Fruit fly (Drosophila melanogaster) whole organism, larva: ENCODE data around the gene CG6293.
"Not testable (repeated sequence)": the region's sequence is repeated elsewhere in the genome, so short reads cannot be mapped to it uniquely, and the experiment has no call there.

Source experiments
- noc ChIP-seq: fragments of 200-800 bp; sonication (Bioruptor generic); optimal IDR thresholded peaks from 3 replicates; lab custom pipeline; 2019; ENCODE audit warnings: missing biosample characterization, mild to moderate bottlenecking, missing genetic modification characterization, moderate library complexity

CG6293 gene

DNA sequence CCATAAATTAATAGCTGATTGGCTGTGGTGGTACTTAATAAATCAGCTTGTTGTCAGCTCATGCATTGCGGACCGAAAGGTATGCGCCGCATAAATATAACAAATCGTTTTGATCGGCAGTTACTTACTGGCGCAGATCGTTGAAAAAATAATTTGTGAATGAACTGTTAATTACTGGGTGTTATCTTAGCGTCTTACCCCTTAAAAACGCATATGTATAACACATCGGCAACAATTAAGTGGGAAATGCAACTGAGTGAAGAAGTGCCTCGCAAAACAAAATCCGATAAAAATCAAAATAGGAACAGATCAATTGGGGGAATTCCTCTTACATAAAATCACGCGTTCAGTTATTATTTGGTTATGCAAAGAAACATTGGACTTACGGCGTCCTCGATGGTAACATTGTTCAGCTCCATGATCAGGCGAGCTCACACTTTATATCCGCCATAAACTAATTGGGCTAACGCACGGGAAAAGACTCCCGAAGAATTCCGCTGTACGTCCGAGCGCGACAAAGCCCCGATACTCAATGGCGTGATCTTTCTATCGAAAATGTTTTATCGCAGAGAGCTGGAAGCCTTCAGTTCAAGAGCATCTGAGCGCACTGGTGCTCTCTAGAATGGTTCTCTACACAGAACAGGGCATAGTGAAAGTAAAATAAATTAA is at the start of gene CG6293:
Gene CG6293, minus strand, starts transcription at position 538 of the 669 bp plus-strand sequence.
- no peak for TF ChIP-seq noc

DNA sequence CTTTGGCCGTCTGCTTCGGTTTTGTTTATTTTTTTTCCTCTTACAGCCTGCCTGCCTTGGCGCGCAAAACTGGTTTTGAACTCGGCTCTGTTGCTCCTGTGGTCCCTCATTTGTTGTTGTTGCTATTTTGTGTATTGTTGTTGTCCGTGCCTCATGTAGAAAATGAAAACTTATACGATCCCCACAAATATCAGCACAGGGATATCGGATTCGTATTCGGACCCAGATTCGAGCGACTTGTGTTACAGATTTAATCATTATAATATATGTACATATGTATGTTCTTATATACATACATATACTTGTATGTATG is 45.9 kb upstream of the CG6293 start:
- TF ChIP-seq noc, result no peak

DNA sequence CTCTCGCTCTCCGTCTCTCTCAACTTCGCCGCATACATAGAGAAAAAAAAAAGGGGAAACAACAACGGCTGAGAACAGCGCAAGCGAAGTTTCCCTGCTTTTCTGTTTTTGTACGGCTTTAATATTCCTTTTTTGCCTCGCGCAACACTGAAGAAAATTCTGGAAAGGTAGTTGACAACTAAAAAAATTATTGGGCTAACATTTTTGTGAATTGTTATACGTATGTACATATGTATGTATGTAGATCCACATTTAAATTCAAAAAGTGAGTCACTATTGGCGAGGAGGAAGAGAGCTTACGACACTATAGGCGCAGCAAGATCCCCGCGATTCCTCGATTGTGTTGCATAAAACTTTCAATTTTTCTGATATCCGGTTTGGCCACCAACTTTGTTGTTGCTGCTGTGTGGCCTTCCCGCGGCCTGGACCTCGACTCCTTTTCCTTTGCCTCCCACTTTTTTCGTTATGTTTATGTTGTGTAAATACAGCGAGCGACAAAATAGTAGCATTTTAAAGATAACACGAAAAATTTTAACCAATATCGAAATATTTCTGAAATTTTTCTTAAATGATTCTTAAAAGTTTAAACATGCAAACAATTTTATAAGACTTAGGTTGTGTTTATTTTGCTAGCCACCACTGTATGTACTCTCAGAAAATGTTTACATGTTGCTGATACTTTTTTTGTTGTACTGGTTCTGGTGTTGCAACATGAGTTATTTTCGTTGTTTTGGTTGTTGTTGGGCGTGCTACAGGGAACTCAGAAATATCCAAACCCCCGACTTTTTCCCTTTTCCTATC is 45.4 kb upstream of the CG6293 start:
- no peak for TF ChIP-seq noc

DNA sequence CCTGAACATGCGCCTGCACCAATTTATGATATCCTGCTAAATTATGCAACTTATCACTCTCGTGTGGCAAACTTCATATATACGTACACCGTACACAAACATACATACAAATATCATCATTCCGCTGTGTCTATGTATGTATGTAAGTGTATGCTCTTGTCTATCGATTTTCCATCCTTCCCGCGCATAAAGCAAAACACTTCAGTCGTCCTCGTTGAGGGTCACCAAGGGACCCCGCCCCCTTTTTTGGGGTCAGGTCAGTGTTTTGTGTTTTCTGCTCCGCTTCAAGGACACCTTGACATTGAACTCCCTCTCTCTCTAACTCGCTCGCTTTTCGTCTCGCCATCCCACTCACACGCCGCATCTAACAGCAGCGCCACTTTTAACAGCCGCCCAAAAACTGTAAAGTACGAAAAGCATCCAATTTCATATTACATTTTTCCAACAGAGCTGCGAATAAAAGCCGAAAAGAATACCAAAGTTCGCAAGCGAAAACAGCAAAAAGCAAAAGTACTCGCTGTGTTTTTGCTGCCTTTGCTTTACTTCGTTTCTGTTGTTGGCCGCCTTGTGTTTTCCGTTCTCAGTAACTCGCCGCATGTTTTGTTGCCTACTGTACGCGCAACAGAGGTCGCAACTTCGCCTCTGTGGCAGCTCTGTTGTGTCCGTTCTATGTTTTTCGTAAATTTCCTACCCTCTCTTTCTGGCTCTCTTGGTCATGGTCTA is 44.6 kb upstream of the CG6293 start:
- no peak for TF ChIP-seq noc

DNA sequence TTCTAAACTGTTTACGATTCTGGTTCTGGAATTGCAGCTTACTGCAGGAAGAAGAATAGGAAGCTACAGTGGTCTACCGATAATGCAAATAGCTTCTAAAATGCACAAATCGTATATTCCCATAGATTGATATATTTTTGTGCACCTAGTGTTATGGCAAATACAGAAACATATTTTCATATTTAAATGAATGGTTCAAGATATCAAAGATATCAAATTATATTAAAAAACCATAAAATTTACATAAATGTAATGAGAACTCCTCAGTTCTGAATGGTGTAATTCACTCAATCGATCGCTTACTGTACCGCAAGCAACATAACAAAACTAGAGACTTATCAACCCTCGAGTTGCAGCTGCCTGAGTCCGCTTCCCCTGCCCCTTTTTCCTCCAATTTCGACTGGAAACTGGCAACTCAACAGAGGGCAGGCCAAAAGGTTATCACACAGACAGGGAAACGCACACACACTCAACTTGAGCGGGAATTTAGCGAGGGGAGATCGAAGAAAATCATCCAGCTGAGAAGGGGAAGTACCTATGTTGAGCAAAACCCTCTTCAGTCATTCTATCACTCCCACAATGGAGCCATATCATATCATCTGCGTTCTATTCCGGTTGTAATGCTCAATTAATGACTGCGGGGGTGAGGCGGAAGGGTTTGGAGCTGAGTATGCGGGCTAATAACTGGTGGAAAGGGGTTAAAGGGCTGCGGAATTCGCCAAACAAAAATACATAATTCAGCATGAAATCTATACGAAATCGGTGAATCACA is 42.7 kb upstream of the CG6293 start:
- TF ChIP-seq noc, result no peak

DNA sequence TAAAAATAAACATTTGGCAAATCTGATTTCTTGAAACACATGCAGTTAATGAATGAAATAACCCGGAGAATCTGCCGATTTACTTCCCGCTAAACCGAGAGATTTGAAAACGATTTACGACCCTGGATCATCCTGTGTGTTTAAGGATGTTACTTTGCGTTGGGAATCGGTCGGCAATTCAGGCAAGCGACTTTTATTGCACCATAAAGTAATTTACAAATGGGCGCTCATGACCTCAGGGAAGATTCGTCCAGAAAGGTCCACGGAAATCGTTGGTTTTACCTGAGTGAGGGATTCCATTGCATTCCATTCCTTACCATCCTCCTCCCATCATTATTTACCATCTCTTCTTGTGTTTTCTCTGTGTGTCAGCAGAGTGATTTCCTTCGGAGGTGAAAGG is 41.4 kb upstream of the CG6293 start:
- no peak for TF ChIP-seq noc

DNA sequence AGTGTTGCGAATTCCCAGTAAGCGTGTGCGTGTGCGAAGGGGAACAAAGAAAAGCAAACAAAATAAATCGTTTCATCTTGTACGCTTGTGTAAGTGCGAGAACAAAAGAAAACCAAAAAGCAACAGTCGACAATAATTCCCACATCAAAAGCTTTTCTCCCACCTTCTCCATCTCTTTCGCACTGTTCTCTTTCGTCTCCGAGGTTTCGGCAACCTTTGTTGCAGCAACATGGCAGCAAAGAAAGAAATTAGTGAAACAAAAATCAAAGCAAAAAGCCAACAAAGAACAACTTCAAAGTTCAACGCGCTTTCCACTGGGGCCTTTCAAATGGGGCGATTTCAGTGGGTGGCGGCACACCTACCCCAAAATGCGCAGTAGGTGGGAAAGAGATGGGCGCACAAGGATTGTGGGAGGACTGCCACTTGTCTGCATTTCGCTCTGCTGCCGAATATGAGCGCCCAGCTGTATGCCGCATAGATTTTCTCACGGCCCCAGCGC is 40.6 kb upstream of the CG6293 start:
- TF ChIP-seq noc, result no peak

DNA sequence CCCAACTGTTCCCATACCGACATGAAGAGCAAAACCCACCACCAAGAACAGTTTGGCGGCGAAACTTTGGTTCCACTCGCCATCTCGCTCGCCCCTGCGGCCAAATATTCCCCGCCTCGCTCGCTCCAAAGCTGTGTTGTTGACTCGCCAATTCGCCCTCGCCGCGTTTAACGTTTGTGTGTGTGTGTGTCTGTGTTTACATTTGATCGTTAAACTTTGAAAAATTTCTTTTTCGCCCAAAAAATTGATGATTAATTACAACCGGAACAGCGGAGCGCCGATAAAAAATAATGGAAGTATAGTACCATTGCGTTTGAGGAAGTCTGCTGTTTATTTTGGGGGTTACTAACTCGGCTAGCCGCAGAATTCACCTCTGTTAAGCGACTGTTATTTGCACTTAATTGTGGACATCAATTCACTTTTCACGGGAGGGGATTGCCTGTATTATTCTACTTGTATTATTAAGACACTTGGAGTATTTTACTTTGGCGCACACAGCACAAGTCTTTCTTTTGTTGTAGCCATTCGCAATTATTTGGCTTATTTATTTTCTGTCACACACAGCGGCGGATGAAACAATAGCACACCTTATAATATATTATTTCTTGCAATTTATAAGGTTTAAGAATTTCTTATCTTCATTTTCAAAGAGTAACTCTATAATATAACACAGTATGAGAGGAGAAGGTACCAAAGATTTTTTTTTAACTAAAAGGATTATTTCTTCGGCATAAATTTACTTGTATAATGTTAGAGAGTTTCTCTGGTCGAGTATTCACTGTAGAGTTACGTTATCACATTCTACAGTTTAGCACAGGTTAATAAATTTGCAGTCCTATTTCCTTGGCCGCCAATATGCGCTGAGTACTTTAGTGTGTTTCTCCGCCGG is 39.6 kb upstream of the CG6293 start:
- peak; percentile 84 for TF ChIP-seq noc

DNA sequence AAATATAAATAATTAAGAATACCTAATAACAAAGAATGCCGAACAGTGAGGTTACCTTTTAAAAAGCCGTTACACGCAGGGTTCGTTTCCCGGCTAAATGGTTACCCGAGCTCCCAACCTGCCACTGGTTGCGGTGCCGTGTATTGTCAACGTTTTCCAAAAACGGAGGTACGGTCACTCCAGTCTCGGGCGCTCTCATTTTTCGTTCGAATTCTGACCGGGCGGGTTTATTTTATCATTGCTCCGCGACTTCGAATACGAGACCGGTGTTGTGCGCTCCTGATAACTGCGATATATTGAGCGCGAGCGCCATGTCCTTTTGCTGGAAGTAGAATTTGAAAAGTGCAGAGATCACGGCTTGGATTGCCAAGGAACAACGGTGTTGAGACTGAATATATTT is 38.6 kb upstream of the CG6293 start, which contains the start of gene jumu:
Gene jumu, plus strand, starts transcription at position 196 of the 400 bp plus-strand sequence.
- TF ChIP-seq noc, result no peak

DNA sequence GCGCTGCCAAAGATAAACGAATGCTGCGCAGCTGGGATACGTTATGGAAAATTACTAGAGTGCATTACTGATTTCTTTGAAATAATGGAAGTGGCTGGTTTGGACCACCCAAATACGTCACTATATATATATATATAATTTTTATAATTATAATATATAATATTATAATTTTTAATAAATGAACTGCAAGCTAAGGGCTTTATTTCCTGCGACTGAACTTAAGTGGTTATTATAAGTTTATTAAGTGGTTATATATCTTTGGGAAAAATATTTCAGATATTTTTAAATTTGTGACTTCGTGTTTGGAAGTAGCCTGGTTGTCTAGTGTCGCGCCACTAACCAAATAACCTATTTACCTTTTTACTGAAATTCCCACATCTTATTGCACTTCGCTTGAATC is 37.0 kb upstream of the CG6293 start, which contains the start of gene CG31406:
Gene CG31406, plus strand, starts transcription at position 301 of the 400 bp plus-strand sequence.
- not testable (repeated sequence) for TF ChIP-seq noc

DNA sequence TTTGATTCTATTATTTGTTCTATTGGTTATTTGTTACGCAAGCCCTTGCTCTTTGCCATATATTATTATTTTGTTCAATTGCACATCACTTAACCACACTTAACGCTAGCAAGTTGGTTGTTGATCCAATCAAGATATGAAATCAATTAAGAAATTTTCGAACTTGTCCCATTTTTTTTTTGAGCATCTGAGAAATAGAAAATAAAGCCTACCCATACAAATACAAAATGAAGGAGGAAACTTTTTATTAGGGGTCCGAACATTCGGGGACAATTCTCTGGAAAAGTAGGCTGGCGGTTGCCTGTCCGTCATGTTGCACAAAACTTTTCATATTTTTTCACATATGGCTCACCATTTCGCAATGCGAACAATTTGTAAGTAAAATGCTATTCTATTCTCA is 29.2 kb upstream of the CG6293 start, which contains the start of gene CG18545:
Gene CG18545, plus strand, starts transcription at position 301 of the 400 bp plus-strand sequence.
- TF ChIP-seq noc, result not testable (repeated sequence)

DNA sequence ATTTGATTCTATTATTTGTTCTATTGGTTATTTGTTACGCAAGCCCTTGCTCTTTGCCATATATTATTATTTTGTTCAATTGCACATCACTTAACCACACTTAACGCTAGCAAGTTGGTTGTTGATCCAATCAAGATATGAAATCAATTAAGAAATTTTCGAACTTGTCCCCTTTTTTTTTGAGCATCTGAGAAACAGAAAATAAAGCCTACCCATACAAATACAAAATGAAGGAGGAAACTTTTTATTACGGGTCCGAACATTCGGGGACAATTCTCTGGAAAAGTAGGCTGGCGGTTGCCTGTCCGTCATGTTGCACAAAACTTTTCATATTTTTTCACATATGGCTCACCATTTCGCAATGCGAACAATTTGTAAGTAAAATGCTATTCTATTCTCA is 26.6 kb upstream of the CG6293 start, which contains the start of gene CG12592:
Gene CG12592, plus strand, starts transcription at position 301 of the 400 bp plus-strand sequence.
- not testable (repeated sequence) for TF ChIP-seq noc

DNA sequence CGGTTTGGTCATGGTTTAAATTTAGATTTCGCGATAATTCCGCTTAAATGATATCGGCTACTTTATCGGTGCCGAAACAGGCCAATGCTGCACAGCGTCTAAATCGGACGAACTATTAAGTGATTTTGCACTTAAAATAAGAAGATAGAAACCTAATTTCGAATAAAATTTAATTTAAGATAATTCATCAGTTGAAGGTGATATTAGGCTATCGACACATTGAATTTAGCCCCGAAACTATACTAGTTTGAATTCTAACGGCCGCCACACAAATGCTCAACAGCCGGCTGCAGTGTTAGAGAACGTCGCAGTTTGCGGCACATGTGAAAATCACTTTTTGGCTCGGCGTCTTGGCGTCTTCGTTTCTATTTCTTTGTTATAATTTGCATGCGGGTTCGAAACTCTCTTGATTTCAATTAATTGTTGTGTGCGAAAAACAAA is 21.4 kb upstream of the CG6293 start, which contains the start of gene sle:
Gene sle, plus strand, starts transcription at position 293 of the 441 bp plus-strand sequence.
- no peak for TF ChIP-seq noc

DNA sequence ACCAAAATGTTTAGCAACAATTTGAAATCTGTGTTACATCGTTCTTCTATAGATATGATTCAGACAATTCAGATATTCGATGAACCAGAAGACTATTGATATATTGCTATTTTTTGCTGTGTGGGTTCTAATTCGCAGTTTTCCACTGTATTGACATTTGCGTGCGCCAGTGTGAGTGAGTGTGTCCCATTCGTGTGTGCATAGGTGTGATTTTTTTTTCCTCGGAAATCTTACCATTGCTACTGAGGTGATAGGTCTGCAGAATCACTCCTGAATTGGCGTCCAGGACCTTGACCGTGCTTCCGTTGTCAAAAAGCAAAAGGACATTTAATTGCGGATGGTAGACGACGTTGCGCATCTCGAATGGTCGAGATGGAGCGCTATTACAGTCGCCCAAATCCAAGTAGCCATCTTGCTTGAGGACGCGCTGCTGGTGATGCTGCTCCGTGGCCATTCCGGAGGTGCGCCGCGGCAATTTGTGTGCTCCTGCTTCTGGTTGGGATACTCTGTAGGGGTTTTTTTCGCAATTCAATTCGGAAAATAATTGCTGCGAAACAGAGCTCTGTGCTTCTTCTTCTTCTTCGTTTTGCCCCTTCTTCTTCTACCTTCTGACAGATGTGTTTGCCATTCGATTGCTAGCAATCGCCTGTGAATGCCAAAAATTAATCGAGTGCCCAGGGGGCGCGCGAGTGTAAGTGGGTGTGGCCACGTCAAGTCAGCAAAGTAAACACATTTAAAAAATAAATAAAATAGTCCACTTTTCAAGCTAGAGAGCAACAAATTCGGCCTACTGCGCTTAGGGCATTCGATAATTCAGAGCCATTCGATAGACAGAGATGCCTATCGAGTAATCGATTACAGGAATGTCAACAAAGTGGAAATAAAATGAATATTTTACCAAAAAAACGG is 19.6 kb upstream of the CG6293 start, which contains the start of the genes Bruce and CG12818:
Gene Bruce, minus strand, starts transcription at position 620 of the 909 bp plus-strand sequence.
Gene CG12818, plus strand, starts transcription at position 848 of the 909 bp plus-strand sequence.
- TF ChIP-seq noc, result no peak
